Fruit fly (Drosophila melanogaster) whole organism, embryonic: ENCODE results near the gene Ocrl.
A peak's percentile ranks its signal among the peaks of the same experiment; 100 is the strongest.

Experiments used
- Abd-B ChIP-seq: fragments of 200-800 bp; sonication (Bioruptor generic); optimal IDR thresholded peaks from 2 replicates; lab custom pipeline; 2018; ENCODE audit warnings: missing biosample characterization, mild to moderate bottlenecking, missing genetic modification characterization, moderate library complexity
- Bdp1 ChIP-seq: fragments of 200-800 bp; sonication (Bioruptor generic); optimal IDR thresholded peaks from 3 replicates; lab custom pipeline; 2016; ENCODE audit warnings: missing biosample characterization, missing genetic modification characterization
- CG10209 ChIP-seq: fragments of 200-800 bp; sonication (Bioruptor generic); optimal IDR thresholded peaks from 3 replicates; lab custom pipeline; 2017; ENCODE audit warnings: missing biosample characterization, mild to moderate bottlenecking, missing genetic modification characterization, missing genetic modification reagents
- CG1024 ChIP-seq: fragments of 200-800 bp; sonication (Bioruptor generic); IDR thresholded peaks from 2 replicates; pipeline ENCODE4 v1.3.6; 2022; ENCODE audit warnings: missing biosample characterization, missing genetic modification characterization
- CG10431 ChIP-seq: fragments of 200-800 bp; sonication (Bioruptor generic); optimal IDR thresholded peaks from 3 replicates; lab custom pipeline; 2018; ENCODE audit warnings: missing biosample characterization, mild to moderate bottlenecking, missing genetic modification characterization
- CG10543 ChIP-seq: fragments of 200-800 bp; sonication (Bioruptor generic); optimal IDR thresholded peaks from 3 replicates; lab custom pipeline; 2017; ENCODE audit warnings: missing biosample characterization, mild to moderate bottlenecking, missing genetic modification characterization, moderate library complexity
- CG10565 ChIP-seq: fragments of 200-800 bp; sonication (Bioruptor generic); optimal IDR thresholded peaks from 3 replicates; lab custom pipeline; 2016; ENCODE audit warnings: missing biosample characterization, mild to moderate bottlenecking, missing genetic modification characterization
- CG11093 ChIP-seq: fragments of 200-800 bp; sonication (Bioruptor generic); IDR thresholded peaks from 3 replicates; pipeline ENCODE4 v1.3.6; 2022; ENCODE audit warnings: missing biosample characterization, missing genetic modification characterization
- CG11398 ChIP-seq: fragments of 200-800 bp; sonication (Bioruptor generic); optimal IDR thresholded peaks from 2 replicates; lab custom pipeline; 2016; ENCODE audit warnings: missing biosample characterization, missing genetic modification characterization
- CG11695 ChIP-seq: fragments of 200-800 bp; sonication (Bioruptor generic); IDR thresholded peaks from 3 replicates; pipeline ENCODE4 v1.3.6; 2022; ENCODE audit warnings: missing biosample characterization, missing genetic modification characterization
- CG13624 ChIP-seq: fragments of 200-800 bp; sonication (Bioruptor generic); optimal IDR thresholded peaks from 2 replicates; lab custom pipeline; 2016; ENCODE audit warnings: missing biosample characterization, missing genetic modification characterization
- CG14050 ChIP-seq: fragments of 200-800 bp; sonication (Bioruptor generic); IDR thresholded peaks from 3 replicates; pipeline ENCODE4 v1.3.6; 2022; ENCODE audit warnings: missing biosample characterization, missing genetic modification characterization
- CG15601 ChIP-seq: fragments of 200-800 bp; sonication (Bioruptor generic); optimal IDR thresholded peaks from 3 replicates; lab custom pipeline; 2019; ENCODE audit warnings: missing biosample characterization, mild to moderate bottlenecking, missing genetic modification characterization, moderate library complexity
- CG17612 ChIP-seq: fragments of 200-800 bp; sonication (Bioruptor generic); IDR thresholded peaks from 2 replicates; pipeline ENCODE4 v1.3.6; 2022; ENCODE audit warnings: missing biosample characterization, missing genetic modification characterization
- CG2875 ChIP-seq: fragments of 200-800 bp; sonication (Bioruptor generic); optimal IDR thresholded peaks from 2 replicates; lab custom pipeline; 2017; ENCODE audit warnings: missing biosample characterization, mild to moderate bottlenecking, missing genetic modification characterization, missing genetic modification reagents
- CG2889 ChIP-seq: fragments of 200-800 bp; sonication (Bioruptor generic); IDR thresholded peaks from 3 replicates; pipeline ENCODE4 v1.3.6; 2022; ENCODE audit warnings: missing biosample characterization, missing genetic modification characterization
- CG31365 ChIP-seq: fragments of 200-800 bp; sonication (Bioruptor generic); optimal IDR thresholded peaks from 2 replicates; lab custom pipeline; 2018; ENCODE audit warnings: missing biosample characterization, mild to moderate bottlenecking, missing genetic modification characterization
- CG3163 ChIP-seq: fragments of 200-800 bp; sonication (Bioruptor generic); optimal IDR thresholded peaks from 3 replicates; lab custom pipeline; 2016; ENCODE audit warnings: missing biosample characterization, missing genetic modification characterization
- CG32767 ChIP-seq: fragments of 200-800 bp; sonication (Bioruptor generic); IDR thresholded peaks from 2 replicates; pipeline ENCODE4 v1.3.6; 2022; ENCODE audit warnings: missing biosample characterization, missing genetic modification characterization
- CG42726 ChIP-seq: fragments of 200-800 bp; sonication (Bioruptor generic); IDR thresholded peaks from 2 replicates; pipeline ENCODE4 v1.3.6; 2022; ENCODE audit warnings: missing biosample characterization, missing genetic modification characterization; ENCODE audit not compliant: partially characterized antibody
- CG4424 ChIP-seq: fragments of 200-800 bp; sonication (Bioruptor generic); optimal IDR thresholded peaks from 3 replicates; lab custom pipeline; 2016; ENCODE audit warnings: missing biosample characterization, missing genetic modification characterization
- CG6654 ChIP-seq: fragments of 200-800 bp; sonication (Bioruptor generic); optimal IDR thresholded peaks from 2 replicates; lab custom pipeline; 2017; ENCODE audit warnings: missing biosample characterization, mild to moderate bottlenecking, missing genetic modification characterization
- CG6683 ChIP-seq: fragments of 200-800 bp; sonication (Bioruptor generic); optimal IDR thresholded peaks from 2 replicates; lab custom pipeline; 2017; ENCODE audit warnings: missing biosample characterization, mild to moderate bottlenecking, missing genetic modification characterization, missing genetic modification reagents
- CG9215 ChIP-seq: fragments of 200-800 bp; sonication (Bioruptor generic); IDR thresholded peaks from 2 replicates; pipeline ENCODE4 v1.3.6; 2022; ENCODE audit warnings: missing biosample characterization, missing genetic modification characterization
- CoRest ChIP-seq: fragments of 200-800 bp; sonication (Bioruptor generic); optimal IDR thresholded peaks from 3 replicates; lab custom pipeline; 2018; ENCODE audit warnings: missing biosample characterization, mild to moderate bottlenecking, missing genetic modification characterization, moderate library complexity
- GATAe ChIP-seq: fragments of 200-800 bp; sonication (Bioruptor generic); conservative IDR thresholded peaks from 2 replicates; pipeline ENCODE4 v1.3.6; 2022; ENCODE audit warnings: missing biosample characterization, missing genetic modification characterization
- Lim3 ChIP-seq: fragments of 200-800 bp; sonication (Bioruptor generic); IDR thresholded peaks from 2 replicates; pipeline ENCODE4 v1.3.6; 2022; ENCODE audit warnings: missing biosample characterization, missing genetic modification characterization
- Nf-YC ChIP-seq: fragments of 200-800 bp; optimal IDR thresholded peaks from 3 replicates; lab custom pipeline; 2019; ENCODE audit warnings: missing biosample characterization, mild to moderate bottlenecking, missing genetic modification characterization, moderate library complexity
- Ptx1 ChIP-seq: fragments of 200-800 bp; sonication (Bioruptor generic); IDR thresholded peaks from 2 replicates; pipeline ENCODE4 v1.3.6; 2022; ENCODE audit warnings: missing biosample characterization, missing genetic modification characterization
- Scr ChIP-seq: fragments of 200-800 bp; sonication (Bioruptor generic); IDR thresholded peaks from 2 replicates; pipeline ENCODE4 v1.3.6; 2022; ENCODE audit warnings: missing biosample characterization, missing genetic modification characterization; ENCODE audit not compliant: partially characterized antibody
- Tbp ChIP-seq: fragments of >200 bp; optimal IDR thresholded peaks from 2 replicates; lab custom pipeline; 2018; ENCODE audit warnings: missing biosample characterization, missing genetic modification characterization
- Xbp1 ChIP-seq: fragments of 200-800 bp; sonication (Bioruptor generic); optimal IDR thresholded peaks from 3 replicates; lab custom pipeline; 2016; ENCODE audit warnings: missing biosample characterization, mild to moderate bottlenecking, missing genetic modification characterization
- ac ChIP-seq: fragments of 200-800 bp; sonication (Bioruptor generic); optimal IDR thresholded peaks from 3 replicates; lab custom pipeline; 2017; ENCODE audit warnings: missing biosample characterization, mild to moderate bottlenecking, missing genetic modification characterization
- al ChIP-seq: fragments of 200-800 bp; sonication (Bioruptor generic); IDR thresholded peaks from 2 replicates; pipeline ENCODE4 v1.3.6; 2022; ENCODE audit warnings: missing biosample characterization, missing genetic modification characterization
- cad ChIP-seq: fragments of >200 bp; optimal IDR thresholded peaks from 2 replicates; lab custom pipeline; 2017; ENCODE audit warnings: missing biosample characterization, missing genetic modification characterization
- cato ChIP-seq: fragments of 200-800 bp; sonication (Bioruptor generic); optimal IDR thresholded peaks from 2 replicates; lab custom pipeline; 2016; ENCODE audit warnings: missing biosample characterization, missing genetic modification characterization, borderline replicate concordance
- ci ChIP-seq: fragments of 200-800 bp; sonication (Bioruptor generic); IDR thresholded peaks from 3 replicates; pipeline ENCODE4 v1.3.6; 2022; ENCODE audit warnings: missing biosample characterization, missing genetic modification characterization
- crc ChIP-seq: fragments of 200-800 bp; sonication (Bioruptor generic); optimal IDR thresholded peaks from 2 replicates; lab custom pipeline; 2016; ENCODE audit warnings: missing biosample characterization, missing genetic modification characterization
- croc ChIP-seq: fragments of 200-800 bp; sonication (Bioruptor generic); conservative IDR thresholded peaks from 3 replicates; pipeline ENCODE4 v1.3.6; 2022; ENCODE audit warnings: missing biosample characterization, missing genetic modification characterization
- crol ChIP-seq: fragments of 200-800 bp; sonication (Bioruptor generic); IDR thresholded peaks from 2 replicates; pipeline ENCODE4 v1.3.6; 2022; ENCODE audit warnings: missing biosample characterization, missing genetic modification characterization
- emc ChIP-seq: fragments of 200-800 bp; sonication (Bioruptor generic); optimal IDR thresholded peaks from 2 replicates; lab custom pipeline; 2016; ENCODE audit warnings: missing biosample characterization, missing genetic modification characterization
- fd64A ChIP-seq: fragments of 200-800 bp; sonication (Bioruptor generic); optimal IDR thresholded peaks from 3 replicates; lab custom pipeline; 2018; ENCODE audit warnings: missing biosample characterization, mild to moderate bottlenecking, missing genetic modification characterization
- ftz-f1 ChIP-seq: fragments of 200-800 bp; sonication (Bioruptor generic); optimal IDR thresholded peaks from 2 replicates; lab custom pipeline; 2016; ENCODE audit warnings: missing biosample characterization, missing genetic modification characterization
- gro ChIP-seq: fragments of 200-800 bp; sonication (Bioruptor generic); optimal IDR thresholded peaks from 2 replicates; lab custom pipeline; 2016; ENCODE audit warnings: missing biosample characterization, missing genetic modification characterization
- gt ChIP-seq: fragments of 200-800 bp; sonication (Bioruptor generic); IDR thresholded peaks from 2 replicates; pipeline ENCODE4 v1.3.6; 2022; ENCODE audit warnings: missing biosample characterization, missing genetic modification characterization
- h ChIP-seq: fragments of >200 bp; optimal IDR thresholded peaks from 2 replicates; lab custom pipeline; 2017
- pan ChIP-seq, 4 experiments: fragments of >200 bp in 3 of 4; fragments of 200-800 bp in 1 of 4; sonication (Bioruptor generic) in 1 of 4; optimal IDR thresholded peaks in 3 of 4; IDR thresholded peaks in 1 of 4; 2 replicates each; pipeline versions ENCODE4 v1.3.6 to Lab custom; 2017 to 2022; ENCODE audit warnings: missing biosample characterization in 2 of 4, missing genetic modification characterization in 2 of 4, mixed read lengths in 1 of 4
- pum ChIP-seq: fragments of 200-800 bp; sonication (Bioruptor generic); optimal IDR thresholded peaks from 2 replicates; lab custom pipeline; 2016; ENCODE audit warnings: missing biosample characterization, missing genetic modification characterization
- ro ChIP-seq: fragments of 200-800 bp; sonication (Bioruptor generic); IDR thresholded peaks from 2 replicates; pipeline ENCODE4 v1.3.6; 2022; ENCODE audit warnings: missing biosample characterization, missing genetic modification characterization
- shn ChIP-seq: fragments of 200-800 bp; sonication (Bioruptor generic); optimal IDR thresholded peaks from 3 replicates; lab custom pipeline; 2016; ENCODE audit warnings: missing biosample characterization, missing genetic modification characterization
- zen2 ChIP-seq: fragments of 200-800 bp; sonication (Bioruptor generic); IDR thresholded peaks from 3 replicates; pipeline ENCODE4 v1.3.6; 2022; ENCODE audit warnings: missing biosample characterization, missing genetic modification characterization; ENCODE audit not compliant: partially characterized antibody

The Ocrl gene

DNA sequence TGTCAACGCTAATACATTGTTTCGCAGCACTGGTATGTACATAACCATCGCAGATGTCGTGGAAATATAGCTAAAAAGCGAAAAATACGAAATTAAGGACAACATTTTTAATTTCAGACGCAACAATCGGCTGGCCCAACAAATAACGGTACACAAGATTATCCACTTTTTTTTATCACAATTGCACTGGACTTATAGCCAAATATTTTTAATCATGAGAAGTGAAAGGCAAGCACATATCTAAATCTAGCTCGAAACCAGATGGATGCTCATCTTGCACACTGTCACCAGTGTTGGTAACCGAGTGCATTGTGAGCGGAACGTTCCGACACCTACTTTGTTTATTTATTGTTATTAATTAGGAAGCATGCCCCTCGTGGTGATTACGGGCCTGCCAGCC lies 17.2 kb downstream of the Ocrl start, which contains the start of the genes CG3857 and CG3587 (continued):
- TF ChIP-seq CG6654 (GFP tag; lab: Kevin White, UChicago): no peak
- TF ChIP-seq croc (GFP tag; lab: Robert Waterston, UW): peak; percentile 45; the same call in 2 of the 3 replicates
- peak; percentile 14 for TF ChIP-seq CG2875 (GFP tag; lab: Kevin White, UChicago)
- no peak; the same call in 1 of the 2 replicates for TF ChIP-seq GATAe
- 0 out of 2 replicates have a peak, but pooled peaks have one; percentile 37 for TF ChIP-seq CG32767
- TF ChIP-seq CG3163 (GFP tag; lab: Kevin White, UChicago): peak; percentile 67
- no peak for TF ChIP-seq emc
- 0 out of 3 replicates have a peak, but pooled peaks have one; percentile 32 for TF ChIP-seq CG11695 (GFP tag; lab: Robert Waterston, UW)
- TF ChIP-seq CoRest (tag; lab: Kevin White, UChicago): peak; percentile 84
- TF ChIP-seq CG9215 (GFP tag; lab: Robert Waterston, UW): peak; percentile 77
- TF ChIP-seq shn (GFP tag; lab: Kevin White, UChicago): peak; percentile 91
- TF ChIP-seq h (lab: Kevin White, UChicago): no peak
- no peak for TF ChIP-seq zen2 (GFP tag; lab: Robert Waterston, UW)
- TF ChIP-seq ac (GFP tag; lab: Kevin White, UChicago): no peak
- peak; percentile 71 for TF ChIP-seq Abd-B (GFP tag; lab: Kevin White, UChicago)
- no peak for TF ChIP-seq fd64A
- peak; percentile 50 for TF ChIP-seq crc (GFP tag; lab: Kevin White, UChicago)
- no peak for TF ChIP-seq CG6683 (GFP tag; lab: Kevin White, UChicago)
- no peak for TF ChIP-seq ro (GFP tag; lab: Robert Waterston, UW)
- TF ChIP-seq CG10209 (GFP tag; lab: Kevin White, UChicago): peak; percentile 71
- peak; percentile 53 for TF ChIP-seq CG15601 (tag; lab: Kevin White, UChicago)
- TF ChIP-seq Nf-YC (tag; lab: Kevin White, UChicago): peak; percentile 51
- no peak for TF ChIP-seq CG1024
- no peak for TF ChIP-seq cad
- no peak for TF ChIP-seq CG10565
- no peak for TF ChIP-seq CG31365 (tag; lab: Kevin White, UChicago)
- peak; percentile 71 for TF ChIP-seq Bdp1 (GFP tag; lab: Kevin White, UChicago)
- TF ChIP-seq al (GFP tag; lab: Robert Waterston, UW): peak; percentile 75
- TF ChIP-seq gro: peak; percentile 81
- peak; percentile 66 for TF ChIP-seq pum (GFP tag; lab: Kevin White, UChicago)
- TF ChIP-seq CG2889 (GFP tag; lab: Robert Waterston, UW): 0 out of 3 replicates have a peak, but pooled peaks have one; percentile 25
- TF ChIP-seq crol (GFP tag; lab: Robert Waterston, UW): no peak
- TF ChIP-seq Tbp (GFP tag; lab: Kevin White, UChicago): peak; percentile 65
- peak; percentile 62; the same call in 1 of the 3 replicates for TF ChIP-seq CG11093 (GFP tag; lab: Robert Waterston, UW)
- TF ChIP-seq Ptx1 (GFP tag; lab: Robert Waterston, UW): peak; percentile 79
- TF ChIP-seq CG11398 (GFP tag; lab: Kevin White, UChicago): peak; percentile 80
- peak; percentile 82 for TF ChIP-seq Xbp1 (GFP tag; lab: Kevin White, UChicago)
- TF ChIP-seq gt (GFP tag; lab: Robert Waterston, UW): no peak
- no peak for TF ChIP-seq ftz-f1
- TF ChIP-seq CG13624 (GFP tag; lab: Kevin White, UChicago): peak; percentile 90
- no peak for TF ChIP-seq CG42726 (GFP tag; lab: Robert Waterston, UW)
- no peak for TF ChIP-seq ci (GFP tag; lab: Robert Waterston, UW)
- peak; percentile 53; the same call in 1 of the 3 replicates for TF ChIP-seq CG14050 (GFP tag; lab: Robert Waterston, UW)
- TF ChIP-seq pan (optimal IDR thresholded peaks at IDR 0.05; lab: Kevin White, UChicago): no peak
- TF ChIP-seq pan (GFP tag; optimal IDR thresholded peaks at IDR 0.05 in 1 of 2, IDR thresholded peaks at IDR 0.05 in 1 of 2): peak in 1 of 2 experiments; percentile 62
- peak; percentile 55 for TF ChIP-seq CG4424 (GFP tag; lab: Kevin White, UChicago)
- no peak for TF ChIP-seq CG10431 (GFP tag; lab: Kevin White, UChicago)
- TF ChIP-seq CG17612 (GFP tag; lab: Robert Waterston, UW): no peak
- TF ChIP-seq Scr (GFP tag; lab: Robert Waterston, UW): peak; percentile 33
- TF ChIP-seq CG10543 (GFP tag; lab: Kevin White, UChicago): peak; percentile 64
- peak; percentile 50 for TF ChIP-seq cato (GFP tag; lab: Kevin White, UChicago)
- TF ChIP-seq Lim3 (GFP tag; lab: Robert Waterston, UW): no peak
